Fruit fly (Drosophila melanogaster) whole organism, embryonic: ENCODE data around the gene Tpst.

Experiments
- B-H1 ChIP-seq: fragments of 200-800 bp; sonication (Bioruptor generic); IDR thresholded peaks from 3 replicates; pipeline ENCODE4 v1.3.6; 2022; ENCODE audit warnings: missing biosample characterization, missing genetic modification characterization
- Bdp1 ChIP-seq: fragments of 200-800 bp; sonication (Bioruptor generic); optimal IDR thresholded peaks from 3 replicates; lab custom pipeline; 2016; ENCODE audit warnings: missing biosample characterization, missing genetic modification characterization
- Bgb ChIP-seq: fragments of 200-800 bp; sonication (Bioruptor generic); IDR thresholded peaks from 2 replicates; pipeline ENCODE4 v1.3.6; 2022; ENCODE audit warnings: missing biosample characterization, missing genetic modification characterization; ENCODE audit not compliant: partially characterized antibody
- CG11093 ChIP-seq: fragments of 200-800 bp; sonication (Bioruptor generic); IDR thresholded peaks from 3 replicates; pipeline ENCODE4 v1.3.6; 2022; ENCODE audit warnings: missing biosample characterization, missing genetic modification characterization
- CG1529 ChIP-seq: fragments of 200-800 bp; sonication (Bioruptor generic); optimal IDR thresholded peaks from 3 replicates; lab custom pipeline; 2018; ENCODE audit warnings: missing biosample characterization, missing genetic modification characterization
- CG16815 ChIP-seq: fragments of 200-800 bp; sonication (Bioruptor generic); optimal IDR thresholded peaks from 3 replicates; lab custom pipeline; 2017; ENCODE audit warnings: missing biosample characterization, mild to moderate bottlenecking, missing genetic modification characterization
- CG17359 ChIP-seq: fragments of 200-800 bp; sonication (Bioruptor generic); optimal IDR thresholded peaks from 3 replicates; lab custom pipeline; 2018; ENCODE audit warnings: missing biosample characterization, mild to moderate bottlenecking, missing genetic modification characterization, moderate library complexity
- CG30020 ChIP-seq: fragments of 200-800 bp; optimal IDR thresholded peaks from 2 replicates; lab custom pipeline; 2019; ENCODE audit warnings: missing biosample characterization, mild to moderate bottlenecking, missing genetic modification characterization, moderate library complexity
- CG32772 ChIP-seq: fragments of 200-800 bp; sonication (Bioruptor generic); IDR thresholded peaks from 2 replicates; pipeline ENCODE4 v1.3.6; 2022; ENCODE audit warnings: missing biosample characterization, missing genetic modification characterization
- CG33213 ChIP-seq: fragments of 200-800 bp; sonication (Bioruptor generic); optimal IDR thresholded peaks from 3 replicates; lab custom pipeline; 2016; ENCODE audit warnings: missing biosample characterization, missing genetic modification characterization
- CG3407 ChIP-seq: fragments of 200-800 bp; sonication (Bioruptor generic); optimal IDR thresholded peaks from 2 replicates; lab custom pipeline; 2018; ENCODE audit warnings: missing biosample characterization, mild to moderate bottlenecking, missing genetic modification characterization
- CG4404 ChIP-seq: fragments of 200-800 bp; sonication (Bioruptor generic); IDR thresholded peaks from 2 replicates; pipeline ENCODE4 v1.3.6; 2022; ENCODE audit warnings: missing biosample characterization, missing genetic modification characterization
- CG4730 ChIP-seq: fragments of 200-800 bp; sonication (Bioruptor generic); IDR thresholded peaks from 2 replicates; pipeline ENCODE4 v1.3.6; 2022; ENCODE audit warnings: missing biosample characterization, missing genetic modification characterization
- CG4854 ChIP-seq: fragments of 200-800 bp; sonication (Bioruptor generic); optimal IDR thresholded peaks from 2 replicates; lab custom pipeline; 2016; ENCODE audit warnings: missing biosample characterization, missing genetic modification characterization, inconsistent platforms
- CG6854 ChIP-seq: fragments of 200-800 bp; sonication (Bioruptor generic); optimal IDR thresholded peaks from 3 replicates; lab custom pipeline; 2017; ENCODE audit warnings: missing biosample characterization, mild to moderate bottlenecking, missing genetic modification characterization
- CG9609 ChIP-seq: fragments of 200-800 bp; sonication (Bioruptor generic); optimal IDR thresholded peaks from 3 replicates; lab custom pipeline; 2016; ENCODE audit warnings: missing biosample characterization, missing genetic modification characterization
- Doc3 ChIP-seq: fragments of 200-800 bp; sonication (Bioruptor generic); IDR thresholded peaks from 3 replicates; pipeline ENCODE4 v1.3.6; 2022; ENCODE audit warnings: missing biosample characterization, missing genetic modification characterization; ENCODE audit not compliant: partially characterized antibody
- E2f2 ChIP-seq: fragments of 200-800 bp; sonication (Bioruptor generic); IDR thresholded peaks from 2 replicates; pipeline ENCODE4 v1.3.6; 2022; ENCODE audit warnings: missing biosample characterization, missing genetic modification characterization
- Fer1 ChIP-seq: fragments of 200-800 bp; sonication (Bioruptor generic); optimal IDR thresholded peaks from 2 replicates; lab custom pipeline; 2017; ENCODE audit warnings: missing biosample characterization, mild to moderate bottlenecking, missing genetic modification characterization
- HLH54F ChIP-seq: fragments of 200-800 bp; sonication (Bioruptor generic); optimal IDR thresholded peaks from 3 replicates; lab custom pipeline; 2016; ENCODE audit warnings: missing biosample characterization, missing genetic modification characterization
- Hr3 ChIP-seq: fragments of 200-800 bp; sonication (Bioruptor generic); optimal IDR thresholded peaks from 3 replicates; lab custom pipeline; 2016; ENCODE audit warnings: missing biosample characterization, missing genetic modification characterization
- Hr78 ChIP-seq, 2 experiments: fragments of 200-800 bp in 1 of 2; fragments of >200 bp in 1 of 2; sonication (Bioruptor generic) in 1 of 2; optimal IDR thresholded peaks; 2 replicates each; lab custom pipeline; 2017 to 2019; ENCODE audit warnings: missing biosample characterization in 2 of 2, missing genetic modification characterization in 2 of 2, mild to moderate bottlenecking in 1 of 2, moderate library complexity in 1 of 2
- MTF-1 ChIP-seq: fragments of 200-800 bp; sonication (Bioruptor generic); optimal IDR thresholded peaks from 2 replicates; lab custom pipeline; 2018; ENCODE audit warnings: missing biosample characterization, mild to moderate bottlenecking, missing genetic modification characterization, borderline replicate concordance
- Mad ChIP-seq: fragments of 200-800 bp; sonication (Bioruptor generic); optimal IDR thresholded peaks from 2 replicates; lab custom pipeline; 2016; ENCODE audit warnings: missing biosample characterization, missing genetic modification characterization
- Max ChIP-seq: fragments of 200-800 bp; sonication (Bioruptor generic); optimal IDR thresholded peaks from 2 replicates; lab custom pipeline; 2016; ENCODE audit warnings: missing biosample characterization, mild to moderate bottlenecking, missing genetic modification characterization
- Med ChIP-seq: fragments of 200-800 bp; sonication (Bioruptor generic); peaks from one replicate; lab custom pipeline; 2016; ENCODE audit warnings: missing biosample characterization, missing genetic modification characterization, mild to moderate bottlenecking, inconsistent platforms, moderate library complexity
- NfI ChIP-seq: fragments of 200-800 bp; sonication (Bioruptor generic); optimal IDR thresholded peaks from 3 replicates; lab custom pipeline; 2018; ENCODE audit warnings: missing biosample characterization, mild to moderate bottlenecking, missing genetic modification characterization, moderate library complexity
- Optix ChIP-seq: fragments of 200-800 bp; sonication (Bioruptor generic); IDR thresholded peaks from 3 replicates; pipeline ENCODE4 v1.3.6; 2022; ENCODE audit warnings: missing biosample characterization, missing genetic modification characterization
- Side ChIP-seq: fragments of 200-800 bp; sonication (Bioruptor generic); optimal IDR thresholded peaks from 2 replicates; lab custom pipeline; 2016; ENCODE audit warnings: missing biosample characterization, missing genetic modification characterization
- abd-A ChIP-seq: fragments of 200-800 bp; sonication (Bioruptor generic); optimal IDR thresholded peaks from 3 replicates; lab custom pipeline; 2019; ENCODE audit warnings: missing biosample characterization, mild to moderate bottlenecking, missing genetic modification characterization, moderate library complexity
- amos ChIP-seq: fragments of 200-800 bp; sonication (Bioruptor generic); IDR thresholded peaks from 2 replicates; pipeline ENCODE4 v1.3.6; 2022; ENCODE audit warnings: missing biosample characterization, missing genetic modification characterization; ENCODE audit not compliant: partially characterized antibody
- ato ChIP-seq: fragments of 200-800 bp; sonication (Bioruptor generic); IDR thresholded peaks from 2 replicates; pipeline ENCODE4 v1.3.6; 2022; ENCODE audit warnings: missing biosample characterization, missing genetic modification characterization; ENCODE audit not compliant: partially characterized antibody
- bsh ChIP-seq, 2 experiments: fragments of 200-800 bp; sonication (Bioruptor generic); optimal IDR thresholded peaks; 2 replicates each; lab custom pipeline; 2017 to 2018; ENCODE audit warnings: mild to moderate bottlenecking in 2 of 2, missing biosample characterization in 2 of 2, missing genetic modification characterization in 2 of 2, moderate library complexity in 1 of 2
- cad ChIP-seq: fragments of >200 bp; optimal IDR thresholded peaks from 2 replicates; lab custom pipeline; 2017; ENCODE audit warnings: missing biosample characterization, missing genetic modification characterization
- cg ChIP-seq: fragments of 200-800 bp; sonication (Bioruptor generic); optimal IDR thresholded peaks from 3 replicates; lab custom pipeline; 2019; ENCODE audit warnings: missing biosample characterization, mild to moderate bottlenecking, missing genetic modification characterization, moderate library complexity
- corto ChIP-seq: fragments of 200-800 bp; sonication (Bioruptor generic); optimal IDR thresholded peaks from 2 replicates; lab custom pipeline; 2016; ENCODE audit warnings: missing biosample characterization, mild to moderate bottlenecking, missing genetic modification characterization, moderate library complexity
- dmrt99B ChIP-seq: fragments of 200-800 bp; sonication (Bioruptor generic); optimal IDR thresholded peaks from 2 replicates; lab custom pipeline; 2018; ENCODE audit warnings: missing biosample characterization, mild to moderate bottlenecking, missing genetic modification characterization, moderate library complexity
- esg ChIP-seq: fragments of 200-800 bp; sonication (Bioruptor generic); conservative IDR thresholded peaks from 2 replicates; pipeline ENCODE4 v1.3.6; 2022; ENCODE audit warnings: missing biosample characterization, missing genetic modification characterization
- eve ChIP-seq, 2 experiments: fragments of >200 bp; optimal IDR thresholded peaks; 2 replicates each; lab custom pipeline; 2017; ENCODE audit warnings: missing biosample characterization in 2 of 2, missing genetic modification characterization in 2 of 2
- gsb ChIP-seq: fragments of 200-800 bp; sonication (Bioruptor generic); IDR thresholded peaks from 2 replicates; pipeline ENCODE4 v1.3.6; 2022; ENCODE audit warnings: missing biosample characterization, missing genetic modification characterization
- hbn ChIP-seq: fragments of 200-800 bp; sonication (Bioruptor generic); IDR thresholded peaks from 2 replicates; pipeline ENCODE4 v1.3.6; 2022; ENCODE audit warnings: missing biosample characterization, missing genetic modification characterization; ENCODE audit not compliant: partially characterized antibody
- hkb ChIP-seq, 2 experiments: fragments of 200-800 bp in 1 of 2; fragments of >200 bp in 1 of 2; sonication (Bioruptor generic) in 1 of 2; IDR thresholded peaks in 1 of 2; optimal IDR thresholded peaks in 1 of 2; 2 replicates each; pipeline versions ENCODE4 v1.3.6 to Lab custom; 2017 to 2022; ENCODE audit warnings: missing biosample characterization in 1 of 2, missing genetic modification characterization in 1 of 2
- luna ChIP-seq: fragments of 200-800 bp; sonication (Bioruptor generic); optimal IDR thresholded peaks from 2 replicates; lab custom pipeline; 2016; ENCODE audit warnings: missing biosample characterization, missing genetic modification characterization
- mld ChIP-seq: fragments of 200-800 bp; sonication (Bioruptor generic); IDR thresholded peaks from 3 replicates; pipeline ENCODE4 v1.3.6; 2022; ENCODE audit warnings: missing biosample characterization, missing genetic modification characterization; ENCODE audit not compliant: partially characterized antibody
- pros ChIP-seq: fragments of 200-800 bp; sonication (Bioruptor generic); optimal IDR thresholded peaks from 3 replicates; lab custom pipeline; 2019; ENCODE audit warnings: missing biosample characterization, mild to moderate bottlenecking, missing genetic modification characterization, moderate library complexity
- shn ChIP-seq: fragments of 200-800 bp; sonication (Bioruptor generic); optimal IDR thresholded peaks from 3 replicates; lab custom pipeline; 2016; ENCODE audit warnings: missing biosample characterization, missing genetic modification characterization
- slou ChIP-seq: fragments of 200-800 bp; sonication (Bioruptor generic); optimal IDR thresholded peaks from 3 replicates; lab custom pipeline; 2016; ENCODE audit warnings: missing biosample characterization, missing genetic modification characterization
- sug ChIP-seq: fragments of 200-800 bp; optimal IDR thresholded peaks from 2 replicates; lab custom pipeline; 2019; ENCODE audit warnings: missing biosample characterization, mild to moderate bottlenecking, missing genetic modification characterization, moderate library complexity
- unpg ChIP-seq: fragments of 200-800 bp; sonication (Bioruptor generic); optimal IDR thresholded peaks from 3 replicates; lab custom pipeline; 2018; ENCODE audit warnings: missing biosample characterization, mild to moderate bottlenecking, missing genetic modification characterization, moderate library complexity
- vnd ChIP-seq: fragments of 200-800 bp; sonication (Bioruptor generic); IDR thresholded peaks from 3 replicates; pipeline ENCODE4 v1.3.6; 2022; ENCODE audit warnings: missing biosample characterization, missing genetic modification characterization; ENCODE audit not compliant: partially characterized antibody

The Tpst gene

dm6 chrX:13572382-13572781 lies 8.8 kb downstream of the Tpst start (continued):
- TF ChIP-seq eve (GFP tag; optimal IDR thresholded peaks at IDR 0.05; lab: Kevin White, UChicago) (peak in 1 of 2 experiments; percentile 76), shn (GFP tag; lab: Kevin White, UChicago) (peak; percentile 6), NfI (GFP tag; lab: Kevin White, UChicago) (peak; percentile 45), B-H1 (GFP tag; lab: Robert Waterston, UW) (peak; percentile 39; the same call in 1 of the 3 replicates), CG1529 (GFP tag; lab: Kevin White, UChicago) (peak; percentile 43), Bdp1 (GFP tag; lab: Kevin White, UChicago) (peak; percentile 26), Bgb (GFP tag; lab: Robert Waterston, UW) (no peak), CG33213 (GFP tag; lab: Kevin White, UChicago) (no peak), gsb (GFP tag; lab: Robert Waterston, UW) (no peak), CG9609 (GFP tag; lab: Kevin White, UChicago) (no peak), ato (GFP tag; lab: Robert Waterston, UW) (no peak), slou (GFP tag; lab: Kevin White, UChicago) (no peak), Mad (GFP tag; lab: Kevin White, UChicago) (no peak), Med (GFP tag; lab: Kevin White, UChicago) (peak; percentile 88), bsh (GFP tag; optimal IDR thresholded peaks at IDR 0.05; lab: Kevin White, UChicago) (peak in 1 of 2 experiments; percentile 74), CG11093 (GFP tag; lab: Robert Waterston, UW) (no peak), HLH54F (GFP tag; lab: Kevin White, UChicago) (peak; percentile 28), hkb (optimal IDR thresholded peaks at IDR 0.05; lab: Kevin White, UChicago) (no peak), hkb (GFP tag; IDR thresholded peaks at IDR 0.05; lab: Robert Waterston, UW) (peak; percentile 41; the same call in 1 of the 2 replicates), amos (GFP tag; lab: Robert Waterston, UW) (no peak), Doc3 (GFP tag; lab: Robert Waterston, UW) (no peak), luna (GFP tag; lab: Kevin White, UChicago) (no peak), CG16815 (GFP tag; lab: Kevin White, UChicago) (peak; percentile 30), CG4730 (GFP tag; lab: Robert Waterston, UW) (peak; percentile 35; the same call in 1 of the 2 replicates), Fer1 (GFP tag; lab: Kevin White, UChicago) (peak; percentile 70), CG6854 (no peak), cad (GFP tag; lab: Kevin White, UChicago) (no peak), CG4854 (GFP tag; lab: Kevin White, UChicago) (no peak), Max (GFP tag; lab: Kevin White, UChicago) (peak; percentile 35), CG4404 (GFP tag; lab: Robert Waterston, UW) (no peak), CG17359 (peak; percentile 47), cg (no peak), esg (GFP tag; lab: Robert Waterston, UW) (peak; percentile 51), CG3407 (GFP tag; lab: Kevin White, UChicago) (peak; percentile 5), CG30020 (tag; lab: Kevin White, UChicago) (no peak), vnd (no peak), MTF-1 (GFP tag; lab: Kevin White, UChicago) (no peak), Hr78 (GFP tag; optimal IDR thresholded peaks at IDR 0.05; lab: Kevin White, UChicago) (no peak), Hr3 (GFP tag; lab: Kevin White, UChicago) (peak; percentile 34), hbn (GFP tag; lab: Robert Waterston, UW) (no peak), dmrt99B (tag; lab: Kevin White, UChicago) (peak; percentile 76), Optix (GFP tag; lab: Robert Waterston, UW) (no peak), CG32772 (GFP tag; lab: Robert Waterston, UW) (no peak), abd-A (no peak), Side (GFP tag; lab: Kevin White, UChicago) (peak; percentile 17), pros (GFP tag; lab: Kevin White, UChicago) (no peak), sug (tag; lab: Kevin White, UChicago) (no peak), E2f2 (GFP tag; lab: Robert Waterston, UW) (no peak), corto (no peak), mld (GFP tag; lab: Robert Waterston, UW) (no peak), unpg (peak; percentile 65)
